Worm (Caenorhabditis elegans) whole organism, L1 larva: ENCODE results near the gene osm-9.

ENCODE experiments used
- C34B4.2 ChIP-seq: sonication (generic microtip); optimal IDR thresholded peaks from 2 replicates; lab custom pipeline; 2017; ENCODE audit warnings: mild to moderate bottlenecking, missing genetic modification characterization, missing compliant biosample characterization
- aly-2 ChIP-seq: fragments of 150-350 bp; optimal IDR thresholded peaks from 2 replicates; lab custom pipeline; 2014; ENCODE audit warnings: missing biosample characterization, missing genetic modification characterization
- ama-1 ChIP-seq: fragments of 150-350 bp; optimal IDR thresholded peaks from 2 replicates; lab custom pipeline; 2014
- ceh-82 ChIP-seq, 3 experiments: fragments of 150-350 bp in 1 of 3; sonication (generic microtip) in 2 of 3; optimal IDR thresholded peaks; 2 replicates each; lab custom pipeline; 2014 to 2017; ENCODE audit warnings: missing biosample characterization in 3 of 3, missing genetic modification characterization in 3 of 3
- ceh-90 ChIP-seq: sonication (generic microtip); optimal IDR thresholded peaks from 2 replicates; lab custom pipeline; 2016; ENCODE audit warnings: missing genetic modification characterization, missing compliant biosample characterization
- fos-1 ChIP-seq: fragments of 150-350 bp; optimal IDR thresholded peaks from 2 replicates; lab custom pipeline; 2014; ENCODE audit warnings: missing biosample characterization, missing genetic modification characterization
- lin-15B ChIP-seq: fragments of 150-350 bp; sonication (generic microtip); optimal IDR thresholded peaks from 3 replicates; lab custom pipeline; 2014; ENCODE audit warnings: missing biosample characterization, missing genetic modification characterization
- mep-1 ChIP-seq: fragments of 150-350 bp; optimal IDR thresholded peaks from 2 replicates; lab custom pipeline; 2014; ENCODE audit warnings: missing biosample characterization, missing genetic modification characterization
- nhr-71 ChIP-seq: sonication (generic microtip); optimal IDR thresholded peaks from 2 replicates; lab custom pipeline; 2016; ENCODE audit warnings: mild to moderate bottlenecking, missing genetic modification characterization, moderate library complexity, missing compliant biosample characterization
- nhr-77 ChIP-seq: fragments of 150-350 bp; optimal IDR thresholded peaks from 2 replicates; lab custom pipeline; 2014; ENCODE audit warnings: missing biosample characterization, missing genetic modification characterization
- rnt-1 ChIP-seq: sonication (generic microtip); optimal IDR thresholded peaks from 2 replicates; lab custom pipeline; 2016; ENCODE audit warnings: mild to moderate bottlenecking, missing genetic modification characterization, moderate library complexity, missing compliant biosample characterization
- zag-1 ChIP-seq: fragments of 150-350 bp; optimal IDR thresholded peaks from 2 replicates; lab custom pipeline; 2014; ENCODE audit warnings: missing biosample characterization, missing genetic modification characterization

ce11 chrIV:3590821-3591220, 33.6 kb upstream of the osm-9 start:
- TF ChIP-seq ama-1 (lab: Kevin White, UChicago) (no peak), nhr-77 (tag; lab: Kevin White, UChicago) (no peak), ceh-90 (tag; lab: Kevin White, UChicago) (no peak), rnt-1 (no peak), nhr-71 (tag; lab: Kevin White, UChicago) (no peak), C34B4.2 (tag; lab: Kevin White, UChicago) (no peak), zag-1 (tag; lab: Kevin White, UChicago) (no peak), lin-15B (tag; lab: Kevin White, UChicago) (no peak), mep-1 (tag; lab: Kevin White, UChicago) (no peak), ceh-82 (tag; optimal IDR thresholded peaks at IDR 0.05; lab: Kevin White, UChicago) (no peak), aly-2 (tag; lab: Kevin White, UChicago) (no peak), fos-1 (tag; lab: Kevin White, UChicago) (no peak)
